Fruit fly (Drosophila melanogaster) whole organism, pupa: ENCODE data around the gene Ubc87F.
A peak's percentile ranks its signal among the peaks of the same experiment; 100 is the strongest.

ENCODE experiments used
- CG10348 ChIP-seq: fragments of 200-800 bp; sonication (Bioruptor generic); IDR thresholded peaks from 2 replicates; pipeline ENCODE4 v1.3.6; 2022; ENCODE audit warnings: missing biosample characterization, missing genetic modification characterization
- CG12605 ChIP-seq: fragments of 200-800 bp; sonication (Bioruptor generic); IDR thresholded peaks from 2 replicates; pipeline ENCODE4 v1.3.6; 2022; ENCODE audit warnings: missing biosample characterization, missing genetic modification characterization
- CG13204 ChIP-seq: fragments of 200-800 bp; sonication (Bioruptor generic); optimal IDR thresholded peaks from 2 replicates; lab custom pipeline; 2018; ENCODE audit warnings: missing biosample characterization, mild to moderate bottlenecking, missing genetic modification characterization, moderate library complexity
- CG14655 ChIP-seq: fragments of 200-800 bp; sonication (Bioruptor generic); optimal IDR thresholded peaks from 3 replicates; lab custom pipeline; 2017; ENCODE audit warnings: mild to moderate bottlenecking, missing biosample characterization, missing genetic modification reagents, missing genetic modification characterization
- CG15710 ChIP-seq: fragments of 200-800 bp; sonication (Bioruptor generic); optimal IDR thresholded peaks from 2 replicates; lab custom pipeline; 2018; ENCODE audit warnings: missing biosample characterization, mild to moderate bottlenecking, missing genetic modification characterization, moderate library complexity
- CG17806 ChIP-seq: fragments of 200-800 bp; sonication (Bioruptor generic); optimal IDR thresholded peaks from 2 replicates; lab custom pipeline; 2018; ENCODE audit warnings: missing biosample characterization, mild to moderate bottlenecking, missing genetic modification characterization, moderate library complexity
- CG32121 ChIP-seq: fragments of 200-800 bp; sonication (Bioruptor generic); IDR thresholded peaks from 2 replicates; pipeline ENCODE4 v1.3.6; 2022; ENCODE audit warnings: missing biosample characterization, missing genetic modification characterization
- CG34367 ChIP-seq: fragments of 200-800 bp; sonication (Bioruptor generic); optimal IDR thresholded peaks from 2 replicates; lab custom pipeline; 2018; ENCODE audit warnings: missing biosample characterization, mild to moderate bottlenecking, missing genetic modification characterization
- CG4496 ChIP-seq: fragments of 200-800 bp; sonication (Bioruptor generic); IDR thresholded peaks from 3 replicates; pipeline ENCODE4 v1.3.6; 2022; ENCODE audit warnings: missing biosample characterization, missing genetic modification characterization
- CG8159 ChIP-seq: fragments of 200-800 bp; sonication (Bioruptor generic); optimal IDR thresholded peaks from 3 replicates; lab custom pipeline; 2018; ENCODE audit warnings: missing biosample characterization, mild to moderate bottlenecking, missing genetic modification characterization, moderate library complexity
- CG8301 ChIP-seq: fragments of 200-800 bp; sonication (Bioruptor generic); optimal IDR thresholded peaks from 2 replicates; lab custom pipeline; 2018; ENCODE audit warnings: missing biosample characterization, mild to moderate bottlenecking, missing genetic modification characterization
- CG9948 ChIP-seq: fragments of 200-800 bp; sonication (Bioruptor generic); optimal IDR thresholded peaks from 2 replicates; lab custom pipeline; 2018; ENCODE audit warnings: missing biosample characterization, mild to moderate bottlenecking, missing genetic modification characterization, moderate library complexity
- D1 ChIP-seq: fragments of 200-800 bp; sonication (Bioruptor generic); optimal IDR thresholded peaks from 2 replicates; lab custom pipeline; 2018; ENCODE audit warnings: missing biosample characterization, mild to moderate bottlenecking, missing genetic modification characterization, moderate library complexity
- EcR ChIP-seq: fragments of 200-800 bp; sonication (Bioruptor generic); optimal IDR thresholded peaks from 3 replicates; lab custom pipeline; 2019; ENCODE audit warnings: missing biosample characterization, missing genetic modification characterization, mild to moderate bottlenecking, moderate library complexity, missing genetic modification reagents
- Ets98B ChIP-seq: fragments of 200-800 bp; sonication (Bioruptor generic); IDR thresholded peaks from 2 replicates; pipeline ENCODE4 v1.3.6; 2022; ENCODE audit warnings: missing biosample characterization, missing genetic modification characterization
- Pif1A ChIP-seq: fragments of 200-800 bp; sonication (Bioruptor generic); optimal IDR thresholded peaks from 3 replicates; lab custom pipeline; 2016; ENCODE audit warnings: missing biosample characterization, missing genetic modification characterization
- Pif1B ChIP-seq: fragments of 200-800 bp; sonication (Bioruptor generic); optimal IDR thresholded peaks from 3 replicates; lab custom pipeline; 2016; ENCODE audit warnings: missing biosample characterization, missing genetic modification characterization
- Snoo ChIP-seq: fragments of 200-800 bp; sonication (Bioruptor generic); optimal IDR thresholded peaks from 3 replicates; lab custom pipeline; 2017; ENCODE audit warnings: missing biosample characterization, mild to moderate bottlenecking, missing genetic modification characterization, inconsistent platforms
- fd96Ca ChIP-seq: fragments of 200-800 bp; sonication (Bioruptor generic); IDR thresholded peaks from 3 replicates; pipeline ENCODE4 v1.3.6; 2022; ENCODE audit warnings: missing biosample characterization, missing genetic modification characterization
- gl ChIP-seq: fragments of 200-800 bp; sonication (Bioruptor generic); optimal IDR thresholded peaks from 2 replicates; lab custom pipeline; 2018; ENCODE audit warnings: missing biosample characterization, mild to moderate bottlenecking, missing genetic modification characterization
- rn ChIP-seq: fragments of 200-800 bp; sonication (Bioruptor generic); IDR thresholded peaks from 2 replicates; pipeline ENCODE4 v1.3.6; 2022; ENCODE audit warnings: missing biosample characterization, missing genetic modification characterization

The Ubc87F gene

dm6 chr3R:13718076-13718475, at the start of gene Ubc87F:
Ubc87F (minus strand) TSS chr3R:13718176.
- TF ChIP-seq rn (GFP tag; lab: Robert Waterston, UW) (no peak), CG17806 (tag; lab: Kevin White, UChicago) (no peak), EcR (GFP tag; lab: Kevin White, UChicago) (no peak), Snoo (tag; lab: Kevin White, UChicago) (no peak), CG4496 (GFP tag; lab: Robert Waterston, UW) (no peak), CG8301 (no peak), D1 (tag; lab: Kevin White, UChicago) (no peak), CG15710 (tag; lab: Kevin White, UChicago) (no peak), gl (no peak), CG12605 (GFP tag; lab: Robert Waterston, UW) (no peak), fd96Ca (GFP tag; lab: Robert Waterston, UW) (no peak), CG34367 (no peak), CG14655 (GFP tag; lab: Kevin White, UChicago) (no peak), Pif1B (GFP tag; lab: Kevin White, UChicago) (no peak), CG13204 (GFP tag; lab: Kevin White, UChicago) (no peak), CG10348 (GFP tag; lab: Robert Waterston, UW) (no peak)

- TF ChIP-seq Ets98B (GFP tag; lab: Robert Waterston, UW) (no peak), Pif1B (GFP tag; lab: Kevin White, UChicago) (no peak), CG4496 (GFP tag; lab: Robert Waterston, UW) (peak; percentile 23; the same call in 1 of the 3 replicates), CG34367 (no peak), fd96Ca (GFP tag; lab: Robert Waterston, UW) (0 out of 3 replicates have a peak, but pooled peaks have one; percentile 36), EcR (GFP tag; lab: Kevin White, UChicago) (peak; percentile 36), CG14655 (GFP tag; lab: Kevin White, UChicago) (no peak), CG9948 (tag; lab: Kevin White, UChicago) (no peak), CG13204 (GFP tag; lab: Kevin White, UChicago) (no peak), rn (GFP tag; lab: Robert Waterston, UW) (no peak)
Observed at dm6 chr3R:13767239-13767638, 49.3 kb upstream of the Ubc87F start, which contains the start of gene Cht5. Cht5 (plus strand) TSS chr3R:13767549.

dm6 chr3R:13765456-13765855, 47.5 kb upstream of the Ubc87F start, which contains the start of gene CG9312:
CG9312 (plus strand) TSS chr3R:13765756.
- no peak for TF ChIP-seq Ets98B (GFP tag; lab: Robert Waterston, UW)
- TF ChIP-seq CG4496 (GFP tag; lab: Robert Waterston, UW), result no peak
- peak; percentile 25 for TF ChIP-seq EcR (GFP tag; lab: Kevin White, UChicago)
- TF ChIP-seq Snoo (tag; lab: Kevin White, UChicago), result no peak
- TF ChIP-seq CG13204 (GFP tag; lab: Kevin White, UChicago), result no peak
- no peak for TF ChIP-seq Pif1B (GFP tag; lab: Kevin White, UChicago)
- TF ChIP-seq CG34367, result no peak
- no peak for TF ChIP-seq CG12605 (GFP tag; lab: Robert Waterston, UW)

- TF ChIP-seq CG17806 (tag; lab: Kevin White, UChicago) (no peak), CG4496 (GFP tag; lab: Robert Waterston, UW) (no peak), CG15710 (tag; lab: Kevin White, UChicago) (no peak), CG12605 (GFP tag; lab: Robert Waterston, UW) (no peak), CG8159 (tag; lab: Kevin White, UChicago) (peak; percentile 37), Pif1B (GFP tag; lab: Kevin White, UChicago) (no peak), CG13204 (GFP tag; lab: Kevin White, UChicago) (no peak)
Observed at dm6 chr3R:13765001-13765400, 47.0 kb upstream of the Ubc87F start.

DNA sequence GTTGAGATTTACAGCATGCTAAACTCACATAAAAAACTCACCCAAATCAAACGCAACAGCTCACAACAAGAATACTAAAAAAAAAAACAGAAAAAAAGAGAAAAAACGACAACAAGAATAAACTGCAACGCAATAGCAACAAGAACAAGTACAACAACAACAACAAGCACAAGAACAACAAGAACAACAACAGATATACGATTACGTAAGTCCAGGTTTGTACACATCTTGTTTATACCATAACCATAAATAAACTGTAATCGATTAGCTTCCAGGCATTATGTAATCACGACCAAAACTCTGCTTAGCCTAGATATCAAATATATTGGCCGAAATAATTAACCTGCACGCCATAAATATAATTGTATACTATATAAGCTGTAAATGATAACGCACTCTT, 43.6 kb upstream of the Ubc87F start:
- TF ChIP-seq rn (GFP tag; lab: Robert Waterston, UW) (no peak), Pif1A (GFP tag; lab: Kevin White, UChicago) (no peak), CG32121 (GFP tag; lab: Robert Waterston, UW) (no peak), CG13204 (GFP tag; lab: Kevin White, UChicago) (no peak), Pif1B (GFP tag; lab: Kevin White, UChicago) (no peak), CG4496 (GFP tag; lab: Robert Waterston, UW) (no peak), CG15710 (tag; lab: Kevin White, UChicago) (no peak), CG8159 (tag; lab: Kevin White, UChicago) (no peak), CG10348 (GFP tag; lab: Robert Waterston, UW) (no peak), fd96Ca (GFP tag; lab: Robert Waterston, UW) (no peak), Ets98B (GFP tag; lab: Robert Waterston, UW) (no peak), CG8301 (no peak), D1 (tag; lab: Kevin White, UChicago) (no peak), gl (no peak), CG9948 (tag; lab: Kevin White, UChicago) (no peak), EcR (GFP tag; lab: Kevin White, UChicago) (no peak), CG14655 (GFP tag; lab: Kevin White, UChicago) (no peak)

DNA sequence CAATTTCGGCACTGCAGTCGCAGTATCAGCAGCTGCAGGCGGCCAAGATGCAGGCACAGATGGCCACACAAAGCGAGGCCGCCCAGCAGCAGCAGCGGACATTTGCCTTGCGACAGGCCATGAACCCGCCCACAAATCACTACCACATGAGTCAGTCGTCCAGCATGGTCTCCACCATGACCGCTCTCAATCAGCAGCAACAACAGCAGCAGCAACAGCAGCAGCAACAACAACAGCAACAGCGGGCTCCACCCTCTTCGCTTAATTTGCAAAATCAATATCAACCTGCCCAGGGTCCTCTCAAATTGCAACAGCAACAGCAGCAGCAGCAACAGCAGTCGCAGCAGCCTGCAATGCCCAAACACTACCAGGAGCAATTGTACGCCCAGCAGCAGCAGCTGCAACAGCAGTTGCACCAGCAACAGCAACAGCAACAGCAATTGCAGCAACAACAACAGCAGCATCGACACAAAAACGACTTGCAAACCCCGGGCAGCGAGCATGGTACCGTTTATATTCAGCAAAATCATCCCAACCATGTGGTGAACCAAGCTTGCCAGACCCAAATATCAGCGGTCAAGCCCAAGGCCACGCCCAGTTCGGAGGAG, 28.2 kb upstream of the Ubc87F start:
- TF ChIP-seq Pif1B (GFP tag; lab: Kevin White, UChicago) (no peak), rn (GFP tag; lab: Robert Waterston, UW) (no peak), gl (no peak), CG34367 (no peak), CG13204 (GFP tag; lab: Kevin White, UChicago) (no peak), CG14655 (GFP tag; lab: Kevin White, UChicago) (no peak), Pif1A (GFP tag; lab: Kevin White, UChicago) (no peak), D1 (tag; lab: Kevin White, UChicago) (no peak), EcR (GFP tag; lab: Kevin White, UChicago) (no peak), CG17806 (tag; lab: Kevin White, UChicago) (no peak), CG9948 (tag; lab: Kevin White, UChicago) (no peak), CG8159 (tag; lab: Kevin White, UChicago) (no peak), CG32121 (GFP tag; lab: Robert Waterston, UW) (no peak), Ets98B (GFP tag; lab: Robert Waterston, UW) (no peak), CG12605 (GFP tag; lab: Robert Waterston, UW) (no peak), fd96Ca (GFP tag; lab: Robert Waterston, UW) (no peak), CG8301 (no peak)
- TF ChIP-seq, all 21 proteins: peak for 0
